Fruit fly (Drosophila melanogaster): Measurements from ENCODE around the gene Rph.

The Rph gene

DNA sequence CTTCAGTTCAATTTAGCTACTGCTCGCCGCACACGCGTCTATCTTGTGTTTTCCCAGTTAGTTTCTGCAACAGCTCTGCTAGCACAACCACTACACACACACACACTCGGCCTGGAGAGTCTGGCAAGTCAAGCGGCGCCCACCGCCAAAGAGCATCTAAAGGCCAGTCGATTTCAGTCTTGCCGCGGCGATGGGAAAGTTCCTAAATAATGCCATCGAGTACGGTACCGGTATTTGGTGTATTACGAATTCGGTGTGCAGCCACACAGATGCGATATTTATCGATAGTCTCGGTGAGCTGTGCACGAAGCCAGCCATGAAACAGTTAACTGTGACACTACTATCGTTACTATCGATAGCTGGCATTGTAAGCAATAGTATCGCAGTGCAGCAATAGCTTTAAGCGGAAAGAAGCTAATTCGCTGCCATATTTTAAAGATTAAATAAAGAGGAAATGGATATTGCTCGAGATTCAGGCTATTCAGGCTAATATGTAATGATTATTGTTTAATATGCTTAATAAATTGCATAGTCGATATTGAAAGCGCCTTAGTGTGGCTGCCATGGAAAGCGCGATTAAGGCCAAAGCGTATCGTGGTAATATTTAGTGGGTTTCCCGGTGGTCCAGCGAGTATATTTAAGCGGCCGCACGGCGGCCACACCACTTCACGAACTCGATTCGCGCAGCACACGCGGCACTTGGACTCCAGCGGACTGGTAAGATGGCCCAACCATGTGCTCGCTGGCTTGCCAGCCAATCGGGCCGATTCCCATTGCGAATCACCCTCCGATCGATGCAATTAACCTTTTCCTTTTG, 12.5 kb downstream of the Rph start, which contains the start of gene stx (continued):
- TF ChIP-seq stc (GFP tag; IDR thresholded peaks at IDR 0.05) (no peak; the same call in 1 of the 2 replicates), gcm2 (GFP tag; optimal IDR thresholded peaks at IDR 0.05) (no peak), CG8281 (tag; optimal IDR thresholded peaks at IDR 0.05) (no peak), Nf-YB (GFP tag; optimal IDR thresholded peaks at IDR 0.05) (peak; percentile 5), CG15601 (tag; optimal IDR thresholded peaks at IDR 0.05) (peak; percentile 8), luna (GFP tag; optimal IDR thresholded peaks at IDR 0.05) (no peak), Gug (GFP tag; IDR thresholded peaks at IDR 0.05) (peak; percentile 42; the same call in 3 of the 4 replicates), Chrac-16 (GFP tag; optimal IDR thresholded peaks at IDR 0.05) (no peak), nerfin-2 (GFP tag; IDR thresholded peaks at IDR 0.05; ENCODE audit: partially characterized antibody) (peak; percentile 94), CG4730 (GFP tag; IDR thresholded peaks at IDR 0.05) (no peak), CG11723 (GFP tag; optimal IDR thresholded peaks at IDR 0.05) (no peak), btn (GFP tag; optimal IDR thresholded peaks at IDR 0.05) (no peak), Sin3A (optimal IDR thresholded peaks at IDR 0.05) (peak; percentile 100), ci (GFP tag; IDR thresholded peaks at IDR 0.05) (peak; percentile 79), bigmax (GFP tag; optimal IDR thresholded peaks at IDR 0.05) (peak; percentile 34), CG6683 (GFP tag; optimal IDR thresholded peaks at IDR 0.05) (no peak), CG3407 (GFP tag; optimal IDR thresholded peaks at IDR 0.05) (no peak), zf30C (GFP tag; optimal IDR thresholded peaks at IDR 0.05) (no peak), dpn (GFP tag; optimal IDR thresholded peaks at IDR 0.05) (no peak), inv (GFP tag; IDR thresholded peaks at IDR 0.05; ENCODE audit: partially characterized antibody) (peak; percentile 99), CG13775 (GFP tag; optimal IDR thresholded peaks at IDR 0.05) (peak; percentile 5), NC2α (GFP tag; optimal IDR thresholded peaks at IDR 0.05) (peak; percentile 40), Oli (tag; optimal IDR thresholded peaks at IDR 0.05) (no peak), CG12942 (GFP tag; optimal IDR thresholded peaks at IDR 0.05) (no peak), CG3281 (GFP tag; optimal IDR thresholded peaks at IDR 0.05) (peak; percentile 8), CG2199 (GFP tag; IDR thresholded peaks at IDR 0.05) (peak; percentile 53; the same call in 1 of the 3 replicates), toy (GFP tag; IDR thresholded peaks at IDR 0.05) (0 out of 2 replicates have a peak, but pooled peaks have one; percentile 41), gsb-n (tag; optimal IDR thresholded peaks at IDR 0.05) (peak; percentile 2), gsb (GFP tag; IDR thresholded peaks at IDR 0.05) (0 out of 2 replicates have a peak, but pooled peaks have one; percentile 14), NK7.1 (GFP tag; optimal IDR thresholded peaks at IDR 0.05) (no peak), Xrp1 (GFP tag; IDR thresholded peaks at IDR 0.05) (peak; percentile 44), fd64A (GFP tag; optimal IDR thresholded peaks at IDR 0.05) (peak; percentile 47), Opbp (GFP tag; IDR thresholded peaks at IDR 0.05; ENCODE audit: partially characterized antibody) (peak; percentile 96), CG10209 (GFP tag; optimal IDR thresholded peaks at IDR 0.05) (peak; percentile 17), CG14965 (GFP tag; optimal IDR thresholded peaks at IDR 0.05; ENCODE audit: borderline replicate concordance) (no peak), Sry-β (GFP tag; optimal IDR thresholded peaks at IDR 0.05) (no peak), Rfx (GFP tag; IDR thresholded peaks at IDR 0.05) (peak; percentile 59), Sox100B (GFP tag; optimal IDR thresholded peaks at IDR 0.05) (no peak), Hr3 (GFP tag; optimal IDR thresholded peaks at IDR 0.05) (no peak), CG5953 (GFP tag; IDR thresholded peaks at IDR 0.05) (peak; percentile 61), slbo (GFP tag; IDR thresholded peaks at IDR 0.05) (peak; percentile 58), psq (GFP tag; optimal IDR thresholded peaks at IDR 0.05) (no peak), pum (GFP tag; optimal IDR thresholded peaks at IDR 0.05) (no peak), HLH3B (GFP tag; IDR thresholded peaks at IDR 0.05) (0 out of 2 replicates have a peak, but pooled peaks have one; percentile 25), CG18011 (GFP tag; optimal IDR thresholded peaks at IDR 0.05) (no peak), wdn (GFP tag; IDR thresholded peaks at IDR 0.05) (peak; percentile 35; the same call in 1 of the 2 replicates), CG14014 (GFP tag; IDR thresholded peaks at IDR 0.05) (no peak; the same call in 1 of the 2 replicates), Doc3 (GFP tag; IDR thresholded peaks at IDR 0.05; ENCODE audit: partially characterized antibody) (peak; percentile 94), CG4328 (GFP tag; optimal IDR thresholded peaks at IDR 0.05) (no peak)

Measured in whole organism, embryonic.